Worm (Caenorhabditis elegans): ENCODE measurements around the gene fut-5.

Gene fut-5

DNA sequence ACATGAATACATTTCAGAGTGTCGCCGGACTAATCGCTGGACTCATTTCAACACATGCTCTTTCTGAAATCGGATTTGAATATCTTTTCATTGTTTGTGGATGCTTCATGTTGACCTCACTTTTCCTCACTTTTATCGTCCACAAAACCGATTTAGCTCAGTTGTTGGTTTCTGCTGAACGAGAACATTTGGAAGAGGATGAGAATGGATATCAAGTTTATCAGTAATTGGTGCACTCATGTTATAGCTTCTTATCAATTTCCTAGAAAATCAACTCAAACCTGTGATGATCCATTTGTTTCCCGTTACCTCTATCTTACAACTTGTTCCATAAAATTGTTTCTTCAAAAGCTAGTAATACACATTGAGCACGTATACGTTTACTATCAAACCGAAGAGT, 28.6 kb upstream of the fut-5 start:
- TF ChIP-seq zag-1 (tag; optimal IDR thresholded peaks at IDR 0.05) = no peak
- TF ChIP-seq aly-2 (tag; optimal IDR thresholded peaks at IDR 0.05) = peak; percentile 40
- TF ChIP-seq nhr-85 (tag) = peak; percentile 14

DNA sequence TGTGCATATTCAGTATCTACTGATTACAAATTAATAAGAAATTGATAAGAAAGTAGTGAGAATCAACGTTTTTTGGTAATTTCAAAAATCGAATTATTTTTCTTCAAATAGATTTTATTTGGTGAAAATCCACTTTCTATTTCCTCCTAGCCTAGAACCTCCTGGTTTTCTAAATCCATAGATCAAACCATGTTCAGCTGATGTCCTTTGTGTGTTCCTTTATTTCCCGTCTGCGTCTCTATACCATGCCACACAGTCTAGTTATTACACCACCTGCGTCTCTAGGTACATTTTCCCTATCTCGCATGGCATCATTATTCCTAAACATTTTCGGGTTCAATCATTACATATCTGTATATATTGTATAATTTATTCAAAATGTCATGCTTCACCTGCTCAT, 25.7 kb upstream of the fut-5 start, which contains the start of gene F10G7.5:
Gene F10G7.5 (plus strand): TSS at position 286 of the 400 bp plus-strand sequence.
- TF ChIP-seq lin-39 (tag; optimal IDR thresholded peaks at IDR 0.05) (no peak), lin-15B (tag; optimal IDR thresholded peaks at IDR 0.05) (no peak), nhr-237 (tag; optimal IDR thresholded peaks at IDR 0.05) (no peak), irx-1 (tag; optimal IDR thresholded peaks at IDR 0.05) (no peak), fkh-4 (tag; optimal IDR thresholded peaks at IDR 0.05; ENCODE audit: borderline replicate concordance) (no peak), ceh-88 (GFP tag; IDR thresholded peaks at IDR 0.05) (no peak), ceh-63 (GFP tag; optimal IDR thresholded peaks at IDR 0.05) (no peak), jun-1 (tag; optimal IDR thresholded peaks at IDR 0.05) (no peak), snpc-4 (tag; optimal IDR thresholded peaks at IDR 0.05) (no peak), nhr-84 (tag; optimal IDR thresholded peaks at IDR 0.05) (no peak), ceh-90 (tag; optimal IDR thresholded peaks at IDR 0.05) (no peak), C04F5.9 (tag; optimal IDR thresholded peaks at IDR 0.05) (no peak), unc-86 (tag; optimal IDR thresholded peaks at IDR 0.05) (no peak), egl-13 (tag; optimal IDR thresholded peaks at IDR 0.05) (no peak), lsy-2 (tag; optimal IDR thresholded peaks at IDR 0.05) (peak; percentile 31 to 52), lin-14 (GFP tag; optimal IDR thresholded peaks at IDR 0.05) (peak; percentile 67), C16A3.4 (tag; optimal IDR thresholded peaks at IDR 0.05) (no peak), fkh-8 (tag; optimal IDR thresholded peaks at IDR 0.05) (no peak), unc-98 (GFP tag; IDR thresholded peaks at IDR 0.05) (no peak), ceh-8 (GFP tag; optimal IDR thresholded peaks at IDR 0.05) (no peak), Y116A8C.19 (tag; optimal IDR thresholded peaks at IDR 0.05; ENCODE audit: borderline replicate concordance) (no peak), nhr-85 (tag) (peak; percentile 42), zip-4 (GFP tag; optimal IDR thresholded peaks at IDR 0.05) (no peak), mep-1 (tag; optimal IDR thresholded peaks at IDR 0.05) (no peak), lin-13 (GFP tag; optimal IDR thresholded peaks at IDR 0.05) (no peak), lin-35 (GFP tag; optimal IDR thresholded peaks at IDR 0.05) (peak in 1 of 2 experiments; percentile 32), ztf-11 (tag; optimal IDR thresholded peaks at IDR 0.05) (no peak), vab-15 (tag; optimal IDR thresholded peaks at IDR 0.05) (no peak), dpl-1 (GFP tag; optimal IDR thresholded peaks at IDR 0.05) (peak in 2 of 3 experiments; percentile 11 to 34), pag-3 (tag; optimal IDR thresholded peaks at IDR 0.05; ENCODE audit: borderline replicate concordance, insufficient read depth) (no peak), elt-2 (tag; optimal IDR thresholded peaks at IDR 0.05) (peak; percentile 64), nhr-71 (tag; optimal IDR thresholded peaks at IDR 0.05) (peak; percentile 9), dsc-1 (tag; optimal IDR thresholded peaks at IDR 0.05) (no peak), snu-23 (GFP tag; optimal IDR thresholded peaks at IDR 0.05) (peak; percentile 23), blmp-1 (tag; optimal IDR thresholded peaks at IDR 0.05) (peak; percentile 55), nhr-77 (tag; optimal IDR thresholded peaks at IDR 0.05) (no peak), efl-1 (optimal IDR thresholded peaks at IDR 0.05) (peak; percentile 33 to 68), efl-1 (GFP tag; optimal IDR thresholded peaks at IDR 0.05 in 1 of 2) (peak; percentile 17 to 92), grh-1 (GFP tag; IDR thresholded peaks at IDR 0.05) (no peak), isw-1 (GFP tag; IDR thresholded peaks at IDR 0.05) (no peak), C34B4.2 (tag; optimal IDR thresholded peaks at IDR 0.05) (no peak), ces-1 (GFP tag; optimal IDR thresholded peaks at IDR 0.05) (no peak)

All from whole organism, L1 larva.